Fruit fly (Drosophila melanogaster) whole organism, embryonic: ENCODE measurements around the gene Top3beta.
A peak's percentile ranks its signal among the peaks of the same experiment; 100 is the strongest.

Experiments used
- Adf1 ChIP-seq: fragments of 200-800 bp; sonication (Bioruptor generic); IDR thresholded peaks from 2 replicates; pipeline ENCODE4 v1.3.6; 2022; ENCODE audit warnings: missing biosample characterization, missing genetic modification characterization
- CG10267 ChIP-seq: fragments of 200-800 bp; sonication (Bioruptor generic); optimal IDR thresholded peaks from 2 replicates; lab custom pipeline; 2018; ENCODE audit warnings: missing biosample characterization, mild to moderate bottlenecking, missing genetic modification characterization, moderate library complexity
- CG10366 ChIP-seq: fragments of 200-800 bp; sonication (Bioruptor generic); IDR thresholded peaks from 2 replicates; pipeline ENCODE4 v1.3.6; 2022; ENCODE audit warnings: missing biosample characterization, missing genetic modification characterization
- CG10654 ChIP-seq: fragments of 200-800 bp; sonication (Bioruptor generic); optimal IDR thresholded peaks from 2 replicates; lab custom pipeline; 2016; ENCODE audit warnings: missing biosample characterization, missing genetic modification characterization
- CG11560 ChIP-seq: fragments of 200-800 bp; sonication (Bioruptor generic); IDR thresholded peaks from 3 replicates; pipeline ENCODE4 v1.3.6; 2022; ENCODE audit warnings: missing biosample characterization, missing genetic modification characterization
- CG12769 ChIP-seq: fragments of 200-800 bp; sonication (Bioruptor generic); optimal IDR thresholded peaks from 2 replicates; lab custom pipeline; 2019; ENCODE audit warnings: missing biosample characterization, mild to moderate bottlenecking, missing genetic modification characterization, moderate library complexity
- CG12942 ChIP-seq: fragments of 200-800 bp; sonication (Bioruptor generic); optimal IDR thresholded peaks from 3 replicates; lab custom pipeline; 2016; ENCODE audit warnings: missing biosample characterization, missing genetic modification characterization
- CG14014 ChIP-seq: fragments of 200-800 bp; sonication (Bioruptor generic); IDR thresholded peaks from 2 replicates; pipeline ENCODE4 v1.3.6; 2022; ENCODE audit warnings: missing biosample characterization, missing genetic modification characterization
- CG15514 ChIP-seq: fragments of 200-800 bp; sonication (Bioruptor generic); optimal IDR thresholded peaks from 3 replicates; lab custom pipeline; 2017; ENCODE audit warnings: missing biosample characterization, missing genetic modification characterization, mild to moderate bottlenecking, moderate library complexity, missing genetic modification reagents
- CG15696 ChIP-seq: fragments of 200-800 bp; sonication (Bioruptor generic); optimal IDR thresholded peaks from 2 replicates; lab custom pipeline; 2019; ENCODE audit warnings: missing biosample characterization, mild to moderate bottlenecking, missing genetic modification characterization, moderate library complexity
- CG16813 ChIP-seq: fragments of 200-800 bp; sonication (Bioruptor generic); IDR thresholded peaks from 3 replicates; pipeline ENCODE4 v1.3.6; 2022; ENCODE audit warnings: missing biosample characterization, missing genetic modification characterization; ENCODE audit not compliant: partially characterized antibody
- CG3065 ChIP-seq: fragments of 200-800 bp; sonication (Bioruptor generic); optimal IDR thresholded peaks from 2 replicates; lab custom pipeline; 2016; ENCODE audit warnings: missing biosample characterization, missing genetic modification characterization
- CG3163 ChIP-seq: fragments of 200-800 bp; sonication (Bioruptor generic); optimal IDR thresholded peaks from 3 replicates; lab custom pipeline; 2016; ENCODE audit warnings: missing biosample characterization, missing genetic modification characterization
- CG33213 ChIP-seq: fragments of 200-800 bp; sonication (Bioruptor generic); optimal IDR thresholded peaks from 3 replicates; lab custom pipeline; 2016; ENCODE audit warnings: missing biosample characterization, missing genetic modification characterization
- CG4617 ChIP-seq: fragments of 200-800 bp; sonication (Bioruptor generic); optimal IDR thresholded peaks from 3 replicates; lab custom pipeline; 2016; ENCODE audit warnings: missing biosample characterization, missing genetic modification characterization, borderline replicate concordance
- CG5953 ChIP-seq: fragments of 200-800 bp; sonication (Bioruptor generic); IDR thresholded peaks from 2 replicates; pipeline ENCODE4 v1.3.6; 2022; ENCODE audit warnings: missing biosample characterization, missing genetic modification characterization
- CG6689 ChIP-seq: fragments of 200-800 bp; sonication (Bioruptor generic); IDR thresholded peaks from 2 replicates; pipeline ENCODE4 v1.3.6; 2022; ENCODE audit warnings: missing biosample characterization, missing genetic modification characterization
- CG7786 ChIP-seq: fragments of 200-800 bp; sonication (Bioruptor generic); optimal IDR thresholded peaks from 2 replicates; lab custom pipeline; 2016; ENCODE audit warnings: missing biosample characterization, missing genetic modification characterization
- CG7839 ChIP-seq: fragments of 200-800 bp; sonication (Bioruptor generic); optimal IDR thresholded peaks from 3 replicates; lab custom pipeline; 2018; ENCODE audit warnings: missing biosample characterization, mild to moderate bottlenecking, missing genetic modification characterization, moderate library complexity
- CG8765 ChIP-seq: fragments of 200-800 bp; sonication (Bioruptor generic); IDR thresholded peaks from 2 replicates; pipeline ENCODE4 v1.3.6; 2022; ENCODE audit warnings: missing biosample characterization, missing genetic modification characterization
- CG9817 ChIP-seq: fragments of 200-800 bp; sonication (Bioruptor generic); optimal IDR thresholded peaks from 2 replicates; lab custom pipeline; 2018; ENCODE audit warnings: missing biosample characterization, mild to moderate bottlenecking, missing genetic modification characterization, moderate library complexity
- CG9932 ChIP-seq: fragments of 200-800 bp; sonication (Bioruptor generic); IDR thresholded peaks from 2 replicates; pipeline ENCODE4 v1.3.6; 2022; ENCODE audit warnings: missing biosample characterization, missing genetic modification characterization
- Dbx ChIP-seq: fragments of 200-800 bp; sonication (Bioruptor generic); IDR thresholded peaks from 3 replicates; pipeline ENCODE4 v1.3.6; 2022; ENCODE audit warnings: missing biosample characterization, missing genetic modification characterization
- GATAe ChIP-seq: fragments of 200-800 bp; sonication (Bioruptor generic); conservative IDR thresholded peaks from 2 replicates; pipeline ENCODE4 v1.3.6; 2022; ENCODE audit warnings: missing biosample characterization, missing genetic modification characterization
- HLH54F ChIP-seq: fragments of 200-800 bp; sonication (Bioruptor generic); optimal IDR thresholded peaks from 3 replicates; lab custom pipeline; 2016; ENCODE audit warnings: missing biosample characterization, missing genetic modification characterization
- Hr78 ChIP-seq, 2 experiments: fragments of 200-800 bp in 1 of 2; fragments of >200 bp in 1 of 2; sonication (Bioruptor generic) in 1 of 2; optimal IDR thresholded peaks; 2 replicates each; lab custom pipeline; 2017 to 2019; ENCODE audit warnings: missing biosample characterization in 2 of 2, missing genetic modification characterization in 2 of 2, mild to moderate bottlenecking in 1 of 2, moderate library complexity in 1 of 2
- Nf-YB ChIP-seq: fragments of 200-800 bp; sonication (Bioruptor generic); optimal IDR thresholded peaks from 3 replicates; lab custom pipeline; 2019; ENCODE audit warnings: missing biosample characterization, mild to moderate bottlenecking, missing genetic modification characterization, moderate library complexity
- Ssrp ChIP-seq: fragments of 200-800 bp; sonication (Bioruptor generic); optimal IDR thresholded peaks from 2 replicates; lab custom pipeline; 2018; ENCODE audit warnings: missing biosample characterization, mild to moderate bottlenecking, missing genetic modification characterization, moderate library complexity
- bsh ChIP-seq, 2 experiments: fragments of 200-800 bp; sonication (Bioruptor generic); optimal IDR thresholded peaks; 2 replicates each; lab custom pipeline; 2017 to 2018; ENCODE audit warnings: mild to moderate bottlenecking in 2 of 2, missing biosample characterization in 2 of 2, missing genetic modification characterization in 2 of 2, moderate library complexity in 1 of 2
- cad ChIP-seq: fragments of >200 bp; optimal IDR thresholded peaks from 2 replicates; lab custom pipeline; 2017; ENCODE audit warnings: missing biosample characterization, missing genetic modification characterization
- crc ChIP-seq: fragments of 200-800 bp; sonication (Bioruptor generic); optimal IDR thresholded peaks from 2 replicates; lab custom pipeline; 2016; ENCODE audit warnings: missing biosample characterization, missing genetic modification characterization
- da ChIP-seq: fragments of 200-800 bp; sonication (Bioruptor generic); optimal IDR thresholded peaks from 2 replicates; lab custom pipeline; 2016; ENCODE audit warnings: missing biosample characterization, missing genetic modification characterization
- fu2 ChIP-seq: fragments of 200-800 bp; sonication (Bioruptor generic); optimal IDR thresholded peaks from 2 replicates; lab custom pipeline; 2016; ENCODE audit warnings: missing biosample characterization, missing genetic modification characterization
- grau ChIP-seq: fragments of 200-800 bp; optimal IDR thresholded peaks from 3 replicates; lab custom pipeline; 2019; ENCODE audit warnings: missing biosample characterization, mild to moderate bottlenecking, missing genetic modification characterization, moderate library complexity
- grn ChIP-seq: fragments of 200-800 bp; sonication (Bioruptor generic); optimal IDR thresholded peaks from 3 replicates; lab custom pipeline; 2017; ENCODE audit warnings: missing biosample characterization, missing genetic modification characterization
- h ChIP-seq: fragments of >200 bp; optimal IDR thresholded peaks from 2 replicates; lab custom pipeline; 2017
- her ChIP-seq: fragments of 200-800 bp; sonication (Bioruptor generic); optimal IDR thresholded peaks from 2 replicates; lab custom pipeline; 2016; ENCODE audit warnings: missing biosample characterization, missing genetic modification characterization
- ind ChIP-seq: fragments of 200-800 bp; sonication (Bioruptor generic); optimal IDR thresholded peaks from 3 replicates; lab custom pipeline; 2016; ENCODE audit warnings: missing biosample characterization, missing genetic modification characterization
- inv ChIP-seq: fragments of 200-800 bp; sonication (Bioruptor generic); IDR thresholded peaks from 2 replicates; pipeline ENCODE4 v1.3.6; 2022; ENCODE audit warnings: missing biosample characterization, missing genetic modification characterization; ENCODE audit not compliant: partially characterized antibody
- lmd ChIP-seq: fragments of 200-800 bp; sonication (Bioruptor generic); IDR thresholded peaks from 2 replicates; pipeline ENCODE4 v1.3.6; 2022; ENCODE audit warnings: missing biosample characterization, missing genetic modification characterization
- nau ChIP-seq: fragments of 200-800 bp; sonication (Bioruptor generic); optimal IDR thresholded peaks from 3 replicates; lab custom pipeline; 2017; ENCODE audit warnings: missing biosample characterization, mild to moderate bottlenecking, missing genetic modification characterization, missing genetic modification reagents
- repo ChIP-seq: fragments of 200-800 bp; sonication (Bioruptor generic); optimal IDR thresholded peaks from 2 replicates; lab custom pipeline; 2016; ENCODE audit warnings: missing biosample characterization, missing genetic modification characterization
- rib ChIP-seq: fragments of 200-800 bp; sonication (Bioruptor generic); IDR thresholded peaks from 2 replicates; pipeline ENCODE4 v1.3.6; 2022; ENCODE audit warnings: missing biosample characterization, missing genetic modification characterization
- sc ChIP-seq, 3 experiments: fragments of >200 bp in 2 of 3; fragments of 200-800 bp in 1 of 3; sonication (Bioruptor generic) in 1 of 3; optimal IDR thresholded peaks; 2 replicates in 2 of 3; 3 replicates in 1 of 3; lab custom pipeline; 2017; ENCODE audit warnings: mild to moderate bottlenecking in 1 of 3, missing biosample characterization in 1 of 3, missing genetic modification characterization in 1 of 3, missing genetic modification reagents in 1 of 3
- sqz ChIP-seq: fragments of 200-800 bp; sonication (Bioruptor generic); optimal IDR thresholded peaks from 3 replicates; lab custom pipeline; 2018; ENCODE audit warnings: missing biosample characterization, mild to moderate bottlenecking, missing genetic modification characterization
- trh ChIP-seq: fragments of 200-800 bp; sonication (Bioruptor generic); optimal IDR thresholded peaks from 2 replicates; lab custom pipeline; 2016; ENCODE audit warnings: missing biosample characterization, missing genetic modification characterization
- twi ChIP-seq: fragments of 200-800 bp; optimal IDR thresholded peaks from 2 replicates; lab custom pipeline; 2019; ENCODE audit warnings: missing biosample characterization, mild to moderate bottlenecking, missing genetic modification characterization, moderate library complexity
- tx ChIP-seq: fragments of 200-800 bp; sonication (Bioruptor generic); optimal IDR thresholded peaks from 2 replicates; lab custom pipeline; 2016; ENCODE audit warnings: missing biosample characterization, missing genetic modification characterization
- vvl ChIP-seq: fragments of 200-800 bp; sonication (Bioruptor generic); IDR thresholded peaks from 2 replicates; pipeline ENCODE4 v1.3.6; 2022; ENCODE audit warnings: missing biosample characterization, missing genetic modification characterization
- zfh1 ChIP-seq: fragments of 200-800 bp; sonication (Bioruptor generic); IDR thresholded peaks from 3 replicates; pipeline ENCODE4 v1.3.6; 2022; ENCODE audit warnings: missing biosample characterization, missing genetic modification characterization

Gene Top3beta

dm6 chrX:6295129-6295539 is 7.3 kb upstream of the Top3beta start, which contains the start of the genes CG15891 and CG3815 (continued):
- TF ChIP-seq CG11560 (tag; lab: Robert Waterston, UW) (no peak), sc (optimal IDR thresholded peaks at IDR 0.05; lab: Kevin White, UChicago) (no peak), sc (GFP tag; optimal IDR thresholded peaks at IDR 0.05; lab: Kevin White, UChicago) (no peak), CG10366 (GFP tag; lab: Robert Waterston, UW) (peak; percentile 43; the same call in 1 of the 2 replicates), CG7839 (tag; lab: Kevin White, UChicago) (peak; percentile 66), Ssrp (tag; lab: Kevin White, UChicago) (peak; percentile 5), fu2 (GFP tag; lab: Kevin White, UChicago) (peak; percentile 49), CG10267 (tag; lab: Kevin White, UChicago) (peak; percentile 44), zfh1 (GFP tag; lab: Robert Waterston, UW) (peak; percentile 32; the same call in 1 of the 3 replicates), sqz (no peak), CG33213 (GFP tag; lab: Kevin White, UChicago) (peak; percentile 16), tx (GFP tag; lab: Kevin White, UChicago) (peak; percentile 28), CG15514 (GFP tag; lab: Kevin White, UChicago) (peak; percentile 82), CG3163 (GFP tag; lab: Kevin White, UChicago) (peak; percentile 30), lmd (GFP tag; lab: Robert Waterston, UW) (peak; percentile 71), nau (GFP tag; lab: Kevin White, UChicago) (no peak), ind (GFP tag; lab: Kevin White, UChicago) (peak; percentile 57), CG15696 (tag; lab: Kevin White, UChicago) (peak; percentile 56), twi (peak; percentile 48), bsh (GFP tag; optimal IDR thresholded peaks at IDR 0.05; lab: Kevin White, UChicago) (peak in 1 of 2 experiments; percentile 41), CG12942 (no peak), CG7786 (peak; percentile 45), da (GFP tag; lab: Kevin White, UChicago) (no peak), inv (GFP tag; lab: Robert Waterston, UW) (peak; percentile 23; the same call in 1 of the 2 replicates), crc (no peak), cad (GFP tag; lab: Kevin White, UChicago) (no peak), Nf-YB (GFP tag; lab: Kevin White, UChicago) (peak; percentile 3), Adf1 (peak; percentile 28; the same call in 1 of the 2 replicates), CG3065 (GFP tag; lab: Kevin White, UChicago) (no peak), CG4617 (GFP tag; lab: Kevin White, UChicago) (peak; percentile 71), GATAe (0 out of 2 replicates have a peak, but pooled peaks have one; percentile 25), grn (GFP tag; lab: Kevin White, UChicago) (peak; percentile 66), CG5953 (GFP tag; lab: Robert Waterston, UW) (no peak), grau (tag; lab: Kevin White, UChicago) (peak; percentile 70), rib (0 out of 2 replicates have a peak, but pooled peaks have one; percentile 19), trh (no peak), vvl (GFP tag; lab: Robert Waterston, UW) (peak; percentile 32; the same call in 1 of the 2 replicates), her (peak; percentile 23), CG12769 (tag; lab: Kevin White, UChicago) (no peak), CG9817 (tag; lab: Kevin White, UChicago) (peak; percentile 63), CG6689 (GFP tag; lab: Robert Waterston, UW) (no peak; the same call in 1 of the 2 replicates), repo (GFP tag; lab: Kevin White, UChicago) (peak; percentile 4), Dbx (peak; percentile 52; the same call in 1 of the 3 replicates), CG14014 (GFP tag; lab: Robert Waterston, UW) (peak; percentile 58), Hr78 (GFP tag; optimal IDR thresholded peaks at IDR 0.05; lab: Kevin White, UChicago) (no peak), CG8765 (0 out of 2 replicates have a peak, but pooled peaks have one; percentile 27), h (no peak), CG10654 (GFP tag; lab: Kevin White, UChicago) (peak; percentile 37), HLH54F (GFP tag; lab: Kevin White, UChicago) (peak; percentile 36), CG9932 (GFP tag; lab: Robert Waterston, UW) (peak; percentile 74), CG16813 (GFP tag; lab: Robert Waterston, UW) (peak; percentile 46; the same call in 2 of the 3 replicates)
